Fruit fly (Drosophila melanogaster): ENCODE data around the gene tant.

tant gene

DNA sequence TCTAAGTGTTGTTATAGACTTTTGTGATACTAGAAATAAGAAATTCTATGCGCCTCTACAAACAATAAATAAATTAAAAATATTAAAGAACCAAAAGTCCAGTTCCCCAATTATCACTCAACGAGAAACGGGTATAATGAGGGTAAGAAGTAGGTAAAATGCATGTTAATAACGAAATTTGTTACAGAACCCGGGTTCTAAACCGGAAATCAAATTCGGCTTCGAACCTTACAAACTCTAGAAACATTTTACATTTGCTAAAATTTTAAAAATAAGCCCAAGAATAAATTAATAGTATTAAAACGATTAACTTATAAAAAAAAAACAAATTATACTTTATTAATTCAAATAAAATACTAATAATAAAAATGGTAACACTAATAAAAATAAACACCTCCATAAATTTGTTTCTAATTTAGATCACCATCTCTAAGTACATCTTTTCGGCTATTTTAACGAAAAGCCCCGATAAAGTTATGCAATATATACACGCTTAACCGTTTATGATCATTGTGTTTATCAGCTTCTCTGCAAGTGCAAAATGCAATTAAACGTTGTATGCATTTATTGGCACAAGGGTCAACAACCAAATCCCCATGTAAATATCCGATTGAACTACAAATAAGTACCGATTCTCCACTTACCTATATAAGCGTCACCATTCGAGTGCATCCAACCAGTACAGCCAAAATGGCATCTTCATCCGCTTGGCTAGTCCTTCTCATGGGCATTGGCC, 16.7 kb downstream of the tant start, which contains the start of gene CG6602 (continued):
- TF ChIP-seq Atf6 (GFP tag; IDR thresholded peaks at IDR 0.05) (peak; percentile 17; the same call in 1 of the 2 replicates), CG32532 (GFP tag; IDR thresholded peaks at IDR 0.05) (peak; percentile 87), bbx (GFP tag; IDR thresholded peaks at IDR 0.05; ENCODE audit: partially characterized antibody) (no peak), dati (GFP tag; IDR thresholded peaks at IDR 0.05) (peak; percentile 71), Dll (GFP tag; IDR thresholded peaks at IDR 0.05; ENCODE audit: partially characterized antibody) (no peak), luna (GFP tag; optimal IDR thresholded peaks at IDR 0.05) (peak; percentile 74), Spps (tag; optimal IDR thresholded peaks at IDR 0.05) (no peak), CG9215 (GFP tag; IDR thresholded peaks at IDR 0.05) (0 out of 2 replicates have a peak, but pooled peaks have one; percentile 25), fd96Cb (tag; optimal IDR thresholded peaks at IDR 0.05) (peak; percentile 57), exex (tag; optimal IDR thresholded peaks at IDR 0.05) (peak; percentile 42), BEAF-32 (GFP tag; optimal IDR thresholded peaks at IDR 0.05) (no peak), CG33557 (GFP tag; optimal IDR thresholded peaks at IDR 0.05) (peak; percentile 33), B-H1 (GFP tag; IDR thresholded peaks at IDR 0.05) (peak; percentile 65), CG7786 (GFP tag; optimal IDR thresholded peaks at IDR 0.05) (no peak), hbn (GFP tag; IDR thresholded peaks at IDR 0.05; ENCODE audit: partially characterized antibody) (no peak), Bgb (GFP tag; IDR thresholded peaks at IDR 0.05; ENCODE audit: partially characterized antibody) (no peak), dan (GFP tag; IDR thresholded peaks at IDR 0.05) (no peak), sim (GFP tag; IDR thresholded peaks at IDR 0.05) (no peak), sob (GFP tag; IDR thresholded peaks at IDR 0.05) (peak; percentile 80), CG17802 (tag; optimal IDR thresholded peaks at IDR 0.05) (peak; percentile 73), gfzf (GFP tag; optimal IDR thresholded peaks at IDR 0.05) (no peak), fu2 (GFP tag; optimal IDR thresholded peaks at IDR 0.05) (peak; percentile 30), D (optimal IDR thresholded peaks at IDR 0.05) (no peak), D (GFP tag; optimal IDR thresholded peaks at IDR 0.05) (peak; percentile 67), CG8359 (GFP tag; optimal IDR thresholded peaks at IDR 0.05; ENCODE audit: borderline replicate concordance) (peak; percentile 51), ERR (GFP tag; optimal IDR thresholded peaks at IDR 0.05) (no peak), nerfin-1 (tag; optimal IDR thresholded peaks at IDR 0.05) (no peak), ac (GFP tag; optimal IDR thresholded peaks at IDR 0.05) (peak; percentile 45), CG6683 (GFP tag; optimal IDR thresholded peaks at IDR 0.05) (peak; percentile 72), CG9797 (GFP tag; optimal IDR thresholded peaks at IDR 0.05) (no peak), trh (GFP tag; optimal IDR thresholded peaks at IDR 0.05) (peak; percentile 30), zfh2 (GFP tag; optimal IDR thresholded peaks at IDR 0.05) (peak; percentile 38), lov (optimal IDR thresholded peaks at IDR 0.05) (no peak), lov (GFP tag; IDR thresholded peaks at IDR 0.05) (peak; percentile 68), C15 (GFP tag; IDR thresholded peaks at IDR 0.05) (peak; percentile 42; the same call in 1 of the 3 replicates), CG31388 (GFP tag; optimal IDR thresholded peaks at IDR 0.05) (no peak), Mad (GFP tag; optimal IDR thresholded peaks at IDR 0.05) (peak; percentile 53), CG7745 (tag; optimal IDR thresholded peaks at IDR 0.05) (no peak), ttk (GFP tag; IDR thresholded peaks at IDR 0.05) (peak; percentile 76), HLH4C (GFP tag; IDR thresholded peaks at IDR 0.05; ENCODE audit: partially characterized antibody) (no peak), lbe (GFP tag; optimal IDR thresholded peaks at IDR 0.05) (peak; percentile 38), NC2α (GFP tag; optimal IDR thresholded peaks at IDR 0.05) (no peak), zen (tag; optimal IDR thresholded peaks at IDR 0.05) (peak; percentile 71), z (GFP tag; IDR thresholded peaks at IDR 0.05) (no peak), Xbp1 (GFP tag; optimal IDR thresholded peaks at IDR 0.05) (peak; percentile 72), gsb-n (tag; optimal IDR thresholded peaks at IDR 0.05) (peak; percentile 38), CG6175 (GFP tag; IDR thresholded peaks at IDR 0.05) (peak; percentile 74), gt (GFP tag; IDR thresholded peaks at IDR 0.05) (peak; percentile 67), CG6854 (GFP tag; optimal IDR thresholded peaks at IDR 0.05) (peak; percentile 35), Fer3 (tag; optimal IDR thresholded peaks at IDR 0.05) (peak; percentile 86)

Measured in whole organism, embryonic.